Fruit fly (Drosophila melanogaster) whole organism, embryonic: ENCODE data around the gene Prosbeta6.

Experiments
- Blimp-1 ChIP-seq: fragments of 200-800 bp; sonication (Bioruptor generic); optimal IDR thresholded peaks from 3 replicates; lab custom pipeline; 2018; ENCODE audit warnings: missing biosample characterization, missing genetic modification characterization, mild to moderate bottlenecking, moderate library complexity, missing genetic modification reagents
- BtbVII ChIP-seq: fragments of 200-800 bp; sonication (Bioruptor generic); optimal IDR thresholded peaks from 3 replicates; lab custom pipeline; 2017; ENCODE audit warnings: missing biosample characterization, mild to moderate bottlenecking, missing genetic modification characterization
- CG10209 ChIP-seq: fragments of 200-800 bp; sonication (Bioruptor generic); optimal IDR thresholded peaks from 3 replicates; lab custom pipeline; 2017; ENCODE audit warnings: missing biosample characterization, mild to moderate bottlenecking, missing genetic modification characterization, missing genetic modification reagents
- CG10366 ChIP-seq: fragments of 200-800 bp; sonication (Bioruptor generic); IDR thresholded peaks from 2 replicates; pipeline ENCODE4 v1.3.6; 2022; ENCODE audit warnings: missing biosample characterization, missing genetic modification characterization
- CG10462 ChIP-seq: fragments of 200-800 bp; sonication (Bioruptor generic); optimal IDR thresholded peaks from 2 replicates; lab custom pipeline; 2016; ENCODE audit warnings: missing biosample characterization, missing genetic modification characterization
- CG11085 ChIP-seq: fragments of 200-800 bp; sonication (Bioruptor generic); IDR thresholded peaks from 2 replicates; pipeline ENCODE4 v1.3.6; 2022; ENCODE audit warnings: missing biosample characterization, missing genetic modification characterization
- CG13424 ChIP-seq: fragments of 200-800 bp; sonication (Bioruptor generic); optimal IDR thresholded peaks from 2 replicates; lab custom pipeline; 2019; ENCODE audit warnings: missing biosample characterization, mild to moderate bottlenecking, missing genetic modification characterization, moderate library complexity
- CG13894 ChIP-seq: fragments of 200-800 bp; sonication (Bioruptor generic); optimal IDR thresholded peaks from 3 replicates; lab custom pipeline; 2018; ENCODE audit warnings: missing biosample characterization, mild to moderate bottlenecking, missing genetic modification characterization, moderate library complexity
- CG14710 ChIP-seq: fragments of 200-800 bp; sonication (Bioruptor generic); optimal IDR thresholded peaks from 3 replicates; lab custom pipeline; 2019; ENCODE audit warnings: missing biosample characterization, mild to moderate bottlenecking, missing genetic modification characterization, moderate library complexity
- CG15696 ChIP-seq: fragments of 200-800 bp; sonication (Bioruptor generic); optimal IDR thresholded peaks from 2 replicates; lab custom pipeline; 2019; ENCODE audit warnings: missing biosample characterization, mild to moderate bottlenecking, missing genetic modification characterization, moderate library complexity
- CG16813 ChIP-seq: fragments of 200-800 bp; sonication (Bioruptor generic); IDR thresholded peaks from 3 replicates; pipeline ENCODE4 v1.3.6; 2022; ENCODE audit warnings: missing biosample characterization, missing genetic modification characterization; ENCODE audit not compliant: partially characterized antibody
- CG17612 ChIP-seq: fragments of 200-800 bp; sonication (Bioruptor generic); IDR thresholded peaks from 2 replicates; pipeline ENCODE4 v1.3.6; 2022; ENCODE audit warnings: missing biosample characterization, missing genetic modification characterization
- CG2678 ChIP-seq: fragments of 200-800 bp; sonication (Bioruptor generic); optimal IDR thresholded peaks from 3 replicates; lab custom pipeline; 2019; ENCODE audit warnings: missing biosample characterization, mild to moderate bottlenecking, missing genetic modification characterization, moderate library complexity
- CG34376 ChIP-seq: fragments of 200-800 bp; sonication (Bioruptor generic); optimal IDR thresholded peaks from 2 replicates; lab custom pipeline; 2018; ENCODE audit warnings: missing biosample characterization, mild to moderate bottlenecking, missing genetic modification characterization
- CG4730 ChIP-seq: fragments of 200-800 bp; sonication (Bioruptor generic); IDR thresholded peaks from 2 replicates; pipeline ENCODE4 v1.3.6; 2022; ENCODE audit warnings: missing biosample characterization, missing genetic modification characterization
- CG7745 ChIP-seq: fragments of 200-800 bp; sonication (Bioruptor generic); optimal IDR thresholded peaks from 2 replicates; lab custom pipeline; 2018; ENCODE audit warnings: missing biosample characterization, mild to moderate bottlenecking, missing genetic modification characterization, moderate library complexity
- CG8281 ChIP-seq: fragments of 200-800 bp; sonication (Bioruptor generic); optimal IDR thresholded peaks from 2 replicates; lab custom pipeline; 2018; ENCODE audit warnings: missing biosample characterization, mild to moderate bottlenecking, missing genetic modification characterization, moderate library complexity
- CG9797 ChIP-seq: fragments of 200-800 bp; sonication (Bioruptor generic); optimal IDR thresholded peaks from 3 replicates; lab custom pipeline; 2018; ENCODE audit warnings: missing biosample characterization, mild to moderate bottlenecking, missing genetic modification characterization
- CG9817 ChIP-seq: fragments of 200-800 bp; sonication (Bioruptor generic); optimal IDR thresholded peaks from 2 replicates; lab custom pipeline; 2018; ENCODE audit warnings: missing biosample characterization, mild to moderate bottlenecking, missing genetic modification characterization, moderate library complexity
- Camta ChIP-seq: fragments of 200-800 bp; sonication (Bioruptor generic); optimal IDR thresholded peaks from 2 replicates; lab custom pipeline; 2016; ENCODE audit warnings: missing biosample characterization, missing genetic modification characterization
- CrebB ChIP-seq: fragments of 200-800 bp; sonication (Bioruptor generic); optimal IDR thresholded peaks from 3 replicates; lab custom pipeline; 2018; ENCODE audit warnings: missing biosample characterization, mild to moderate bottlenecking, missing genetic modification characterization
- Dfd ChIP-seq, 2 experiments: fragments of >200 bp; optimal IDR thresholded peaks; 2 replicates each; lab custom pipeline; 2017; ENCODE audit warnings: missing biosample characterization in 2 of 2, missing genetic modification characterization in 2 of 2
- Fer1 ChIP-seq: fragments of 200-800 bp; sonication (Bioruptor generic); optimal IDR thresholded peaks from 2 replicates; lab custom pipeline; 2017; ENCODE audit warnings: missing biosample characterization, mild to moderate bottlenecking, missing genetic modification characterization
- GATAe ChIP-seq: fragments of 200-800 bp; sonication (Bioruptor generic); conservative IDR thresholded peaks from 2 replicates; pipeline ENCODE4 v1.3.6; 2022; ENCODE audit warnings: missing biosample characterization, missing genetic modification characterization
- Lhr ChIP-seq: fragments of 200-800 bp; sonication (Bioruptor generic); optimal IDR thresholded peaks from 3 replicates; lab custom pipeline; 2017; ENCODE audit warnings: mild to moderate bottlenecking, missing biosample characterization, missing genetic modification reagents, missing genetic modification characterization
- MTF-1 ChIP-seq: fragments of 200-800 bp; sonication (Bioruptor generic); optimal IDR thresholded peaks from 2 replicates; lab custom pipeline; 2018; ENCODE audit warnings: missing biosample characterization, mild to moderate bottlenecking, missing genetic modification characterization, borderline replicate concordance
- Mad ChIP-seq: fragments of 200-800 bp; sonication (Bioruptor generic); optimal IDR thresholded peaks from 2 replicates; lab custom pipeline; 2016; ENCODE audit warnings: missing biosample characterization, missing genetic modification characterization
- Max ChIP-seq: fragments of 200-800 bp; sonication (Bioruptor generic); optimal IDR thresholded peaks from 2 replicates; lab custom pipeline; 2016; ENCODE audit warnings: missing biosample characterization, mild to moderate bottlenecking, missing genetic modification characterization
- Med ChIP-seq: fragments of 200-800 bp; sonication (Bioruptor generic); peaks from one replicate; lab custom pipeline; 2016; ENCODE audit warnings: missing biosample characterization, missing genetic modification characterization, mild to moderate bottlenecking, inconsistent platforms, moderate library complexity
- Meics ChIP-seq: fragments of 200-800 bp; sonication (Bioruptor generic); optimal IDR thresholded peaks from 2 replicates; lab custom pipeline; 2017; ENCODE audit warnings: missing biosample characterization, mild to moderate bottlenecking, missing genetic modification characterization
- Mes4 ChIP-seq: fragments of 200-800 bp; sonication (Bioruptor generic); optimal IDR thresholded peaks from 2 replicates; lab custom pipeline; 2016; ENCODE audit warnings: missing biosample characterization, missing genetic modification characterization
- Opbp ChIP-seq: fragments of 200-800 bp; sonication (Bioruptor generic); IDR thresholded peaks from 3 replicates; pipeline ENCODE4 v1.3.6; 2022; ENCODE audit warnings: missing biosample characterization, missing genetic modification characterization; ENCODE audit not compliant: partially characterized antibody
- Rx ChIP-seq: fragments of 200-800 bp; sonication (Bioruptor generic); IDR thresholded peaks from 2 replicates; pipeline ENCODE4 v1.3.6; 2022; ENCODE audit warnings: missing biosample characterization, missing genetic modification characterization
- Sox102F ChIP-seq: fragments of 200-800 bp; sonication (Bioruptor generic); optimal IDR thresholded peaks from 2 replicates; lab custom pipeline; 2018; ENCODE audit warnings: missing biosample characterization, mild to moderate bottlenecking, missing genetic modification characterization, moderate library complexity
- al ChIP-seq: fragments of 200-800 bp; sonication (Bioruptor generic); IDR thresholded peaks from 2 replicates; pipeline ENCODE4 v1.3.6; 2022; ENCODE audit warnings: missing biosample characterization, missing genetic modification characterization
- amos ChIP-seq: fragments of 200-800 bp; sonication (Bioruptor generic); IDR thresholded peaks from 2 replicates; pipeline ENCODE4 v1.3.6; 2022; ENCODE audit warnings: missing biosample characterization, missing genetic modification characterization; ENCODE audit not compliant: partially characterized antibody
- aop ChIP-seq: fragments of 200-800 bp; sonication (Bioruptor generic); IDR thresholded peaks from 2 replicates; pipeline ENCODE4 v1.3.6; 2022; ENCODE audit warnings: missing biosample characterization, missing genetic modification characterization
- bbx ChIP-seq: fragments of 200-800 bp; sonication (Bioruptor generic); IDR thresholded peaks from 2 replicates; pipeline ENCODE4 v1.3.6; 2022; ENCODE audit warnings: missing biosample characterization, missing genetic modification characterization; ENCODE audit not compliant: partially characterized antibody
- crc ChIP-seq: fragments of 200-800 bp; sonication (Bioruptor generic); optimal IDR thresholded peaks from 2 replicates; lab custom pipeline; 2016; ENCODE audit warnings: missing biosample characterization, missing genetic modification characterization
- danr ChIP-seq: fragments of 200-800 bp; sonication (Bioruptor generic); IDR thresholded peaks from 2 replicates; pipeline ENCODE4 v1.3.6; 2022; ENCODE audit warnings: missing biosample characterization, missing genetic modification characterization
- emc ChIP-seq: fragments of 200-800 bp; sonication (Bioruptor generic); optimal IDR thresholded peaks from 2 replicates; lab custom pipeline; 2016; ENCODE audit warnings: missing biosample characterization, missing genetic modification characterization
- pita ChIP-seq: fragments of 200-800 bp; sonication (Bioruptor generic); optimal IDR thresholded peaks from 2 replicates; lab custom pipeline; 2017; ENCODE audit warnings: missing biosample characterization, mild to moderate bottlenecking, missing genetic modification characterization
- sens ChIP-seq: fragments of 200-800 bp; sonication (Bioruptor generic); peaks from one replicate; lab custom pipeline; 2016; ENCODE audit warnings: missing biosample characterization, missing genetic modification characterization
- sisA ChIP-seq: fragments of 200-800 bp; sonication (Bioruptor generic); IDR thresholded peaks from 2 replicates; pipeline ENCODE4 v1.3.6; 2022; ENCODE audit warnings: missing biosample characterization, missing genetic modification characterization
- sug ChIP-seq: fragments of 200-800 bp; optimal IDR thresholded peaks from 2 replicates; lab custom pipeline; 2019; ENCODE audit warnings: missing biosample characterization, mild to moderate bottlenecking, missing genetic modification characterization, moderate library complexity
- twi ChIP-seq: fragments of 200-800 bp; optimal IDR thresholded peaks from 2 replicates; lab custom pipeline; 2019; ENCODE audit warnings: missing biosample characterization, mild to moderate bottlenecking, missing genetic modification characterization, moderate library complexity

Prosbeta6 gene

dm6 chr3L:16652531-16652930 is 42.3 kb upstream of the Prosbeta6 start (continued):
- TF ChIP-seq GATAe (GFP tag; lab: Robert Waterston, UW) (peak; percentile 29; the same call in 1 of the 2 replicates), Fer1 (GFP tag; lab: Kevin White, UChicago) (peak; percentile 3), aop (GFP tag; lab: Robert Waterston, UW) (no peak), CG4730 (no peak), CG17612 (GFP tag; lab: Robert Waterston, UW) (no peak), al (GFP tag; lab: Robert Waterston, UW) (no peak), Max (GFP tag; lab: Kevin White, UChicago) (no peak), Mad (GFP tag; lab: Kevin White, UChicago) (no peak), Meics (GFP tag; lab: Kevin White, UChicago) (no peak), CG10366 (GFP tag; lab: Robert Waterston, UW) (no peak), sug (tag; lab: Kevin White, UChicago) (peak; percentile 87), CG13424 (tag; lab: Kevin White, UChicago) (no peak), CrebB (tag; lab: Kevin White, UChicago) (no peak), pita (GFP tag; lab: Kevin White, UChicago) (no peak), CG9817 (no peak), BtbVII (no peak), CG8281 (tag; lab: Kevin White, UChicago) (peak; percentile 15), CG2678 (no peak), CG10462 (GFP tag; lab: Kevin White, UChicago) (no peak), sens (GFP tag; lab: Kevin White, UChicago) (no peak), CG7745 (tag; lab: Kevin White, UChicago) (no peak), CG15696 (no peak), bbx (GFP tag; lab: Robert Waterston, UW) (no peak), Mes4 (GFP tag; lab: Kevin White, UChicago) (no peak), CG34376 (GFP tag; lab: Kevin White, UChicago) (peak; percentile 76), twi (tag; lab: Kevin White, UChicago) (no peak), CG16813 (GFP tag; lab: Robert Waterston, UW) (no peak), CG11085 (GFP tag; lab: Robert Waterston, UW) (no peak), danr (GFP tag; lab: Robert Waterston, UW) (no peak), Med (GFP tag; lab: Kevin White, UChicago) (peak; percentile 62), crc (no peak), amos (no peak), Sox102F (GFP tag; lab: Kevin White, UChicago) (no peak), CG13894 (tag; lab: Kevin White, UChicago) (no peak), Blimp-1 (GFP tag; lab: Kevin White, UChicago) (no peak), CG9797 (GFP tag; lab: Kevin White, UChicago) (no peak), Camta (GFP tag; lab: Kevin White, UChicago) (no peak), MTF-1 (GFP tag; lab: Kevin White, UChicago) (no peak), Dfd (GFP tag; optimal IDR thresholded peaks at IDR 0.05; lab: Kevin White, UChicago) (no peak), CG14710 (tag; lab: Kevin White, UChicago) (no peak), Lhr (GFP tag; lab: Kevin White, UChicago) (no peak), CG10209 (GFP tag; lab: Kevin White, UChicago) (no peak), sisA (no peak), Opbp (GFP tag; lab: Robert Waterston, UW) (no peak), Rx (GFP tag; lab: Robert Waterston, UW) (no peak), emc (GFP tag; lab: Kevin White, UChicago) (no peak)
- TF ChIP-seq, all 482 proteins: peak for 15
